Worm (Caenorhabditis elegans) whole organism, L4 larva: ENCODE results near the gene acr-2.

Experiments
- F26F4.8 ChIP-seq: fragments of 200-800 bp; sonication (Bioruptor generic); conservative IDR thresholded peaks from 2 replicates; pipeline ENCODE4 v1.3.6; 2022; ENCODE audit warnings: missing genetic modification characterization, missing compliant biosample characterization
- R02D3.7 ChIP-seq: fragments of 150-350 bp; sonication (generic microtip); optimal IDR thresholded peaks from 3 replicates; lab custom pipeline; 2014; ENCODE audit warnings: missing biosample characterization, missing genetic modification characterization
- T20F7.1 ChIP-seq: fragments of 200-800 bp; sonication (Bioruptor generic); optimal IDR thresholded peaks from 2 replicates; lab custom pipeline; 2018; ENCODE audit warnings: mild to moderate bottlenecking, missing genetic modification characterization, missing compliant biosample characterization
- Y75B8A.6 ChIP-seq: fragments of 200-800 bp; sonication (Bioruptor generic); IDR thresholded peaks from 2 replicates; pipeline ENCODE4 v1.3.6; 2022; ENCODE audit warnings: missing genetic modification reagents, missing genetic modification characterization, missing compliant biosample characterization
- aly-2 ChIP-seq: sonication (generic microtip); optimal IDR thresholded peaks from 2 replicates; lab custom pipeline; 2018; ENCODE audit warnings: missing biosample characterization, missing genetic modification characterization
- ceh-44 ChIP-seq: fragments of 200-800 bp; sonication (Bioruptor generic); IDR thresholded peaks from 2 replicates; pipeline ENCODE4 v1.3.6; 2022; ENCODE audit warnings: missing genetic modification reagents, missing genetic modification characterization, missing compliant biosample characterization
- ces-1 ChIP-seq: fragments of 150-350 bp; sonication (generic microtip); optimal IDR thresholded peaks from 4 replicates; lab custom pipeline; 2014; ENCODE audit warnings: missing biosample characterization, missing genetic modification reagents, missing genetic modification characterization
- daf-16 ChIP-seq, 3 experiments: sonication (generic microtip); optimal IDR thresholded peaks; 2 replicates each; lab custom pipeline; 2016 to 2017; ENCODE audit warnings: missing genetic modification characterization in 3 of 3, missing genetic modification reagents in 3 of 3, mild to moderate bottlenecking in 2 of 3, missing compliant biosample characterization in 2 of 3, missing biosample characterization in 1 of 3, moderate library complexity in 1 of 3
- dpl-1 ChIP-seq: fragments of 150-350 bp; optimal IDR thresholded peaks from 2 replicates; lab custom pipeline; 2014; ENCODE audit warnings: missing biosample characterization, missing genetic modification reagents, missing genetic modification characterization
- egl-27 ChIP-seq: sonication (generic microtip); optimal IDR thresholded peaks from 3 replicates; lab custom pipeline; 2017; ENCODE audit warnings: missing biosample characterization, missing genetic modification reagents, missing genetic modification characterization
- hif-1 ChIP-seq, 2 experiments: sonication (generic microtip); optimal IDR thresholded peaks; 2 replicates each; lab custom pipeline; 2016 to 2017; ENCODE audit warnings: missing compliant biosample characterization in 2 of 2, missing genetic modification characterization in 2 of 2, missing genetic modification reagents in 2 of 2, missing genotype in 2 of 2, mild to moderate bottlenecking in 1 of 2
- jun-1 ChIP-seq: fragments of 150-350 bp; optimal IDR thresholded peaks from 2 replicates; lab custom pipeline; 2014; ENCODE audit warnings: missing biosample characterization, missing genetic modification reagents, missing genetic modification characterization
- nhr-10 ChIP-seq: fragments of 150-350 bp; optimal IDR thresholded peaks from 2 replicates; lab custom pipeline; 2014; ENCODE audit warnings: missing biosample characterization, missing genetic modification characterization
- spr-1 ChIP-seq: sonication (generic microtip); optimal IDR thresholded peaks from 2 replicates; lab custom pipeline; 2016; ENCODE audit warnings: mild to moderate bottlenecking, missing genetic modification characterization, missing compliant biosample characterization
- zfp-2 ChIP-seq: sonication (generic microtip); optimal IDR thresholded peaks from 2 replicates; lab custom pipeline; 2016; ENCODE audit warnings: mild to moderate bottlenecking, missing genetic modification characterization, missing compliant biosample characterization
- zfp-3 ChIP-seq: fragments of 200-800 bp; sonication (Bioruptor generic); conservative IDR thresholded peaks from 2 replicates; pipeline ENCODE4 v1.3.6; 2022; ENCODE audit warnings: missing genetic modification reagents, missing genetic modification characterization, missing compliant biosample characterization

The acr-2 gene

DNA sequence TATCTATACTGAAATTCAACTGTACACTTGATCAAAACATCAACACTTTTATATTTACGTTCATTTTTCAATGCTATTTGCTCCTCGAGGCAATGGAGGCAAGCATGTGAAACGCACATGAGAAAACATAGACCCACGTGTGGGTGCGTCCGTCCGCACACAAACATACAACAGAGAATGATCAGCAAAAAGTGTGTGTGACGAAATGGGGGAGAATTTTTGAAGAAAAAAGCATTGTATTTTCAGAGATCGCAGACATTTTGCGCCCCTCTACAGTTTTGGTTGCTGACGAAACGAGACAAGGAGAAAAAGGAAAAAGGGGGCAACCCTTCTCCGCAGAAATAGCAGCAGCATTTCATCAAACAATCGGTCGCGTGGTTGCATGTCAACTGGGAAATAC lies 47.8 kb downstream of the acr-2 start (continued):
- TF ChIP-seq F26F4.8 (GFP tag; lab: Robert Waterston, UW) (no peak), aly-2 (tag; lab: Kevin White, UChicago) (no peak), T20F7.1 (GFP tag; lab: Kevin White, UChicago) (peak; percentile 45), zfp-2 (tag; lab: Kevin White, UChicago) (no peak), zfp-3 (peak; percentile 20; the same call in 1 of the 2 replicates), egl-27 (tag; lab: Kevin White, UChicago) (no peak), daf-16 (GFP tag; optimal IDR thresholded peaks at IDR 0.05; lab: Kevin White, UChicago) (peak; percentile 53 to 95), daf-16 (tag; optimal IDR thresholded peaks at IDR 0.05; lab: Kevin White, UChicago) (peak; percentile 98), nhr-10 (tag; lab: Kevin White, UChicago) (peak; percentile 90), R02D3.7 (tag; lab: Kevin White, UChicago) (no peak), ces-1 (GFP tag; lab: Kevin White, UChicago) (no peak), ceh-44 (GFP tag; lab: Robert Waterston, UW) (no peak), Y75B8A.6 (GFP tag; lab: Robert Waterston, UW) (no peak), dpl-1 (GFP tag; lab: Kevin White, UChicago) (peak; percentile 55), hif-1 (tag; optimal IDR thresholded peaks at IDR 0.05; lab: Kevin White, UChicago) (peak; percentile 64 to 84), spr-1 (tag; lab: Kevin White, UChicago) (peak; percentile 51), jun-1 (tag; lab: Kevin White, UChicago) (peak; percentile 75)
